Worm (Caenorhabditis elegans): ENCODE data around the gene gei-4.

Gene gei-4

ce11 chrIII:349511-350165, 5.0 kb downstream of the gei-4 start (continued):
- TF ChIP-seq lin-39 (tag; optimal IDR thresholded peaks at IDR 0.05) (no peak), nhr-84 (tag; optimal IDR thresholded peaks at IDR 0.05) (no peak), swsn-7 (tag; optimal IDR thresholded peaks at IDR 0.05) (peak; percentile 98), lin-35 (GFP tag; optimal IDR thresholded peaks at IDR 0.05) (peak; percentile 76 to 91), ceh-82 (tag; optimal IDR thresholded peaks at IDR 0.05) (peak; percentile 67 to 85 (median 79)), ces-1 (GFP tag; optimal IDR thresholded peaks at IDR 0.05) (no peak), elt-2 (tag; optimal IDR thresholded peaks at IDR 0.05) (peak; percentile 79), dsc-1 (tag; optimal IDR thresholded peaks at IDR 0.05) (peak; percentile 94), lin-13 (GFP tag; optimal IDR thresholded peaks at IDR 0.05) (peak; percentile 71), mdl-1 (tag; optimal IDR thresholded peaks at IDR 0.05) (peak in 1 of 2 experiments; percentile 94), egl-13 (tag; optimal IDR thresholded peaks at IDR 0.05) (peak; percentile 97), fkh-8 (tag; optimal IDR thresholded peaks at IDR 0.05) (peak; percentile 99), ceh-8 (GFP tag; optimal IDR thresholded peaks at IDR 0.05) (peak; percentile 89), skn-1 (tag; optimal IDR thresholded peaks at IDR 0.05) (peak; percentile 55), sup-37 (GFP tag; optimal IDR thresholded peaks at IDR 0.05) (peak; percentile 89), aha-1 (tag; optimal IDR thresholded peaks at IDR 0.05) (peak; percentile 69), nhr-12 (tag; optimal IDR thresholded peaks at IDR 0.05) (no peak), C04F5.9 (tag; optimal IDR thresholded peaks at IDR 0.05) (peak; percentile 70), hlh-4 (tag; optimal IDR thresholded peaks at IDR 0.05) (peak; percentile 35), rnt-1 (tag; optimal IDR thresholded peaks at IDR 0.05) (peak; percentile 70), mef-2 (tag; optimal IDR thresholded peaks at IDR 0.05) (peak; percentile 86), irx-1 (tag; optimal IDR thresholded peaks at IDR 0.05) (peak; percentile 93), mab-9 (GFP tag; IDR thresholded peaks at IDR 0.05) (peak; percentile 92), mep-1 (tag; optimal IDR thresholded peaks at IDR 0.05) (peak; percentile 84), xbp-1 (tag; optimal IDR thresholded peaks at IDR 0.05) (peak; percentile 92), alr-1 (tag; optimal IDR thresholded peaks at IDR 0.05; ENCODE audit: borderline replicate concordance) (no peak), ceh-90 (tag; optimal IDR thresholded peaks at IDR 0.05) (no peak), hlh-17 (GFP tag; optimal IDR thresholded peaks at IDR 0.05; ENCODE audit: borderline replicate concordance) (no peak), nhr-237 (tag; optimal IDR thresholded peaks at IDR 0.05) (peak; percentile 75), hpl-2 (GFP tag; optimal IDR thresholded peaks at IDR 0.05) (peak; percentile 18), unc-98 (GFP tag; IDR thresholded peaks at IDR 0.05) (0 out of 2 replicates have a peak, but pooled peaks have one; percentile 39), zip-4 (GFP tag; optimal IDR thresholded peaks at IDR 0.05) (peak; percentile 81), jun-1 (tag; optimal IDR thresholded peaks at IDR 0.05) (peak; percentile 72), ceh-63 (GFP tag; optimal IDR thresholded peaks at IDR 0.05) (no peak), isw-1 (GFP tag; IDR thresholded peaks at IDR 0.05) (peak; percentile 84), ets-5 (GFP tag; IDR thresholded peaks at IDR 0.05) (no peak), unc-86 (tag; optimal IDR thresholded peaks at IDR 0.05) (peak; percentile 98), unc-30 (tag; optimal IDR thresholded peaks at IDR 0.05) (no peak), vab-15 (tag; optimal IDR thresholded peaks at IDR 0.05) (no peak), unc-62 (GFP tag; optimal IDR thresholded peaks at IDR 0.05) (no peak), nhr-77 (tag; optimal IDR thresholded peaks at IDR 0.05) (peak; percentile 8), aly-2 (tag; optimal IDR thresholded peaks at IDR 0.05) (no peak), lir-3 (tag; optimal IDR thresholded peaks at IDR 0.05; ENCODE audit: poor library complexity) (peak; percentile 75), unc-130 (tag; optimal IDR thresholded peaks at IDR 0.05) (peak; percentile 84), nhr-19 (GFP tag; conservative IDR thresholded peaks at IDR 0.05) (peak; percentile 91), nhr-11 (tag; optimal IDR thresholded peaks at IDR 0.05) (peak; percentile 74), nhr-85 (tag) (peak; percentile 98), fkh-10 (GFP tag; optimal IDR thresholded peaks at IDR 0.05) (peak; percentile 91), dpl-1 (GFP tag; optimal IDR thresholded peaks at IDR 0.05) (peak; percentile 76 to 84 (median 82)), fkh-4 (tag; optimal IDR thresholded peaks at IDR 0.05; ENCODE audit: borderline replicate concordance) (peak; percentile 50), nhr-71 (tag; optimal IDR thresholded peaks at IDR 0.05) (peak; percentile 99), nhr-28 (tag; optimal IDR thresholded peaks at IDR 0.05) (no peak)
